Worm (Caenorhabditis elegans) whole organism, L1 larva: ENCODE measurements around the gene sre-50.

Experiments used
- alr-1 ChIP-seq: fragments of 200-800 bp; sonication (Bioruptor generic); optimal IDR thresholded peaks from 2 replicates; lab custom pipeline; 2018; ENCODE audit warnings: borderline replicate concordance, mild to moderate bottlenecking, missing genetic modification characterization, missing compliant biosample characterization
- blmp-1 ChIP-seq: fragments of 150-350 bp; optimal IDR thresholded peaks from 2 replicates; lab custom pipeline; 2014; ENCODE audit warnings: missing biosample characterization, missing genetic modification characterization
- ceh-63 ChIP-seq: fragments of 200-800 bp; sonication (Bioruptor generic); optimal IDR thresholded peaks from 2 replicates; lab custom pipeline; 2018; ENCODE audit warnings: mild to moderate bottlenecking, missing genetic modification characterization, missing compliant biosample characterization
- ceh-82 ChIP-seq, 3 experiments: fragments of 150-350 bp in 1 of 3; sonication (generic microtip) in 2 of 3; optimal IDR thresholded peaks; 2 replicates each; lab custom pipeline; 2014 to 2017; ENCODE audit warnings: missing biosample characterization in 3 of 3, missing genetic modification characterization in 3 of 3
- ceh-88 ChIP-seq: fragments of 200-800 bp; sonication (Bioruptor generic); IDR thresholded peaks from 2 replicates; pipeline ENCODE4 v1.3.6; 2022; ENCODE audit warnings: missing genetic modification characterization, missing compliant biosample characterization
- ces-1 ChIP-seq: fragments of 150-350 bp; optimal IDR thresholded peaks from 2 replicates; lab custom pipeline; 2014; ENCODE audit warnings: missing biosample characterization, missing genetic modification reagents, missing genetic modification characterization
- efl-1 ChIP-seq, 4 experiments: fragments of 150-350 bp; optimal IDR thresholded peaks in 3 of 4; peaks in 1 of 4; 1 replicate in 1 of 4; 2 replicates in 3 of 4; lab custom pipeline; 2014; ENCODE audit warnings: missing biosample characterization in 2 of 4, missing genetic modification characterization in 2 of 4, missing genetic modification reagents in 2 of 4
- egl-13 ChIP-seq: sonication (generic microtip); optimal IDR thresholded peaks from 2 replicates; lab custom pipeline; 2016; ENCODE audit warnings: missing genotype, missing genetic modification reagents, missing genetic modification characterization, missing compliant biosample characterization
- elt-2 ChIP-seq: sonication (generic microtip); optimal IDR thresholded peaks from 2 replicates; lab custom pipeline; 2016; ENCODE audit warnings: missing genetic modification characterization, mild to moderate bottlenecking, inconsistent platforms, missing compliant biosample characterization, missing genetic modification reagents
- elt-3 ChIP-seq, 6 experiments: fragments of 150-350 bp in 1 of 6; sonication (generic microtip); optimal IDR thresholded peaks; 2 replicates each; lab custom pipeline; 2017 to 2018; ENCODE audit warnings: missing biosample characterization in 6 of 6, missing genetic modification characterization in 6 of 6, inconsistent platforms in 1 of 6
- fkh-4 ChIP-seq: sonication (generic microtip); optimal IDR thresholded peaks from 2 replicates; lab custom pipeline; 2016; ENCODE audit warnings: missing compliant biosample characterization, missing genetic modification characterization, borderline replicate concordance
- fos-1 ChIP-seq: fragments of 150-350 bp; optimal IDR thresholded peaks from 2 replicates; lab custom pipeline; 2014; ENCODE audit warnings: missing biosample characterization, missing genetic modification characterization
- grh-1 ChIP-seq: fragments of 200-800 bp; sonication (Bioruptor generic); IDR thresholded peaks from 2 replicates; pipeline ENCODE4 v1.3.6; 2022; ENCODE audit warnings: missing genetic modification reagents, missing genetic modification characterization, missing compliant biosample characterization
- hlh-17 ChIP-seq: fragments of 200-800 bp; sonication (Bioruptor generic); optimal IDR thresholded peaks from 2 replicates; lab custom pipeline; 2018; ENCODE audit warnings: missing genetic modification characterization, mild to moderate bottlenecking, missing compliant biosample characterization, moderate library complexity, borderline replicate concordance
- hlh-4 ChIP-seq: sonication (generic microtip); optimal IDR thresholded peaks from 2 replicates; lab custom pipeline; 2016; ENCODE audit warnings: mild to moderate bottlenecking, missing genetic modification characterization, missing compliant biosample characterization
- irx-1 ChIP-seq: sonication (generic microtip); optimal IDR thresholded peaks from 2 replicates; lab custom pipeline; 2016; ENCODE audit warnings: missing genetic modification characterization, missing compliant biosample characterization
- isw-1 ChIP-seq: fragments of 200-800 bp; sonication (Bioruptor generic); IDR thresholded peaks from 2 replicates; pipeline ENCODE4 v1.3.6; 2022; ENCODE audit warnings: missing genetic modification characterization, missing compliant biosample characterization
- lin-13 ChIP-seq: fragments of 150-350 bp; optimal IDR thresholded peaks from 2 replicates; lab custom pipeline; 2014; ENCODE audit warnings: missing biosample characterization, missing genetic modification reagents, missing genetic modification characterization
- lin-14 ChIP-seq: fragments of 200-800 bp; sonication (Bioruptor generic); optimal IDR thresholded peaks from 2 replicates; lab custom pipeline; 2018; ENCODE audit warnings: mild to moderate bottlenecking, missing genetic modification characterization, moderate library complexity, missing compliant biosample characterization
- mab-9 ChIP-seq: fragments of 200-800 bp; sonication (Bioruptor generic); IDR thresholded peaks from 2 replicates; pipeline ENCODE4 v1.3.6; 2022; ENCODE audit warnings: missing genetic modification reagents, missing genetic modification characterization, missing compliant biosample characterization
- mdl-1 ChIP-seq, 2 experiments: fragments of 150-350 bp; optimal IDR thresholded peaks; 2 replicates each; lab custom pipeline; 2014 to 2017; ENCODE audit warnings: missing biosample characterization in 2 of 2, missing genetic modification characterization in 2 of 2, inconsistent platforms in 1 of 2
- mef-2 ChIP-seq: fragments of 150-350 bp; optimal IDR thresholded peaks from 2 replicates; lab custom pipeline; 2014; ENCODE audit warnings: missing biosample characterization, missing genetic modification characterization
- mep-1 ChIP-seq: fragments of 150-350 bp; optimal IDR thresholded peaks from 2 replicates; lab custom pipeline; 2014; ENCODE audit warnings: missing biosample characterization, missing genetic modification characterization
- nhr-12 ChIP-seq: sonication (generic microtip); optimal IDR thresholded peaks from 2 replicates; lab custom pipeline; 2017; ENCODE audit warnings: missing biosample characterization, missing genetic modification characterization
- nhr-84 ChIP-seq: sonication (generic microtip); optimal IDR thresholded peaks from 2 replicates; lab custom pipeline; 2017; ENCODE audit warnings: missing biosample characterization, missing genetic modification characterization
- nhr-85 ChIP-seq: sonication (generic microtip); peaks from one replicate; lab custom pipeline; 2016; ENCODE audit warnings: missing genetic modification characterization, inconsistent platforms, missing compliant biosample characterization
- nhr-90 ChIP-seq: sonication (generic microtip); optimal IDR thresholded peaks from 2 replicates; lab custom pipeline; 2016; ENCODE audit warnings: mild to moderate bottlenecking, missing genetic modification characterization, missing compliant biosample characterization; ENCODE audit not compliant: poor library complexity
- pag-3 ChIP-seq: sonication (generic microtip); optimal IDR thresholded peaks from 2 replicates; lab custom pipeline; 2017; ENCODE audit warnings: missing genetic modification characterization, mild to moderate bottlenecking, missing compliant biosample characterization, antibody characterized with exemption, borderline replicate concordance; ENCODE audit not compliant: insufficient read depth
- rnt-1 ChIP-seq: sonication (generic microtip); optimal IDR thresholded peaks from 2 replicates; lab custom pipeline; 2016; ENCODE audit warnings: mild to moderate bottlenecking, missing genetic modification characterization, moderate library complexity, missing compliant biosample characterization
- snpc-4 ChIP-seq: fragments of 150-350 bp; optimal IDR thresholded peaks from 2 replicates; lab custom pipeline; 2014; ENCODE audit warnings: missing biosample characterization, missing genetic modification characterization
- sptf-1 ChIP-seq: fragments of 150-350 bp; optimal IDR thresholded peaks from 2 replicates; lab custom pipeline; 2014; ENCODE audit warnings: missing biosample characterization, missing genetic modification characterization
- swsn-7 ChIP-seq: sonication (generic microtip); optimal IDR thresholded peaks from 2 replicates; lab custom pipeline; 2016; ENCODE audit warnings: missing genetic modification characterization, missing compliant biosample characterization
- tbx-2 ChIP-seq: sonication (generic microtip); optimal IDR thresholded peaks from 2 replicates; lab custom pipeline; 2016; ENCODE audit warnings: missing genetic modification characterization, missing compliant biosample characterization
- unc-130 ChIP-seq: fragments of 150-350 bp; optimal IDR thresholded peaks from 2 replicates; lab custom pipeline; 2017; ENCODE audit warnings: missing biosample characterization, missing genetic modification characterization, inconsistent platforms
- unc-30 ChIP-seq: sonication (generic microtip); optimal IDR thresholded peaks from 2 replicates; lab custom pipeline; 2017; ENCODE audit warnings: missing biosample characterization, missing genetic modification characterization
- xbp-1 ChIP-seq: sonication (generic microtip); optimal IDR thresholded peaks from 2 replicates; lab custom pipeline; 2016; ENCODE audit warnings: missing genetic modification characterization, missing compliant biosample characterization
- zag-1 ChIP-seq: fragments of 150-350 bp; optimal IDR thresholded peaks from 2 replicates; lab custom pipeline; 2014; ENCODE audit warnings: missing biosample characterization, missing genetic modification characterization
- zip-4 ChIP-seq: fragments of 200-800 bp; sonication (Bioruptor generic); optimal IDR thresholded peaks from 2 replicates; lab custom pipeline; 2018; ENCODE audit warnings: mild to moderate bottlenecking, missing genetic modification characterization, moderate library complexity, missing compliant biosample characterization
- ztf-11 ChIP-seq, 2 experiments: sonication (generic microtip); optimal IDR thresholded peaks; 2 replicates each; lab custom pipeline; 2016 to 2017; ENCODE audit warnings: missing genetic modification characterization in 2 of 2, missing biosample characterization in 1 of 2, missing compliant biosample characterization in 1 of 2

Gene sre-50

DNA sequence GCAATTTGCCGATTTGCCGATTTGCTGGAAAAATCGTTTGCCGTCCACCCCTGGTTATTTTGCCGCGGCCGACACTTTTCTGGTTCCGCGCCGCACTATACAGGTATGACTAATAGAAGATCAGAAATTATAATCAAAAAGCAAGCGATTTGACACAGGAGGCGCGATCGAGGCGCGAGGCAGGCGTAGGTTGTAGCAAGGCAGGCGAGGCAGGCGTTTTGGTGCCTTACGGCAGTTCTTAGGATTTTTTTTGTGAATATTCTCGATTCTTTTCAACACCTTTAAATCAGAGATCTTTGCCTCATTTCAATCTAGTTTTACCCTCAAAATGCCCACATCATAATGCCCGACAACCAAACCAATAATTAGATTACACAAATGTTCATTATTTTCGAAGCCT is 20.8 kb downstream of the sre-50 start, which contains the start of gene sre-56:
sre-56 (plus strand) TSS at position 301 of the 400 bp plus-strand sequence.
- no peak for TF ChIP-seq egl-13
- TF ChIP-seq lin-14 (GFP tag; lab: Kevin White, UChicago), result no peak
- TF ChIP-seq efl-1 (optimal IDR thresholded peaks at IDR 0.05; lab: Kevin White, UChicago), result no peak
- no peak for TF ChIP-seq efl-1 (GFP tag; optimal IDR thresholded peaks at IDR 0.05 in 1 of 2; lab: Kevin White, UChicago)
- TF ChIP-seq hlh-4 (tag; lab: Kevin White, UChicago), result no peak
- no peak for TF ChIP-seq mdl-1 (tag; optimal IDR thresholded peaks at IDR 0.05; lab: Kevin White, UChicago)
- TF ChIP-seq elt-3 (tag; optimal IDR thresholded peaks at IDR 0.05; lab: Kevin White, UChicago), result no peak
- no peak for TF ChIP-seq ceh-82 (tag; optimal IDR thresholded peaks at IDR 0.05; lab: Kevin White, UChicago)
- TF ChIP-seq alr-1 (tag; lab: Kevin White, UChicago), result no peak
- TF ChIP-seq ceh-88, result no peak
- no peak for TF ChIP-seq elt-2
- TF ChIP-seq fkh-4 (tag; lab: Kevin White, UChicago), result no peak
- TF ChIP-seq nhr-12 (tag; lab: Kevin White, UChicago), result no peak
- no peak for TF ChIP-seq lin-13 (GFP tag; lab: Kevin White, UChicago)

DNA sequence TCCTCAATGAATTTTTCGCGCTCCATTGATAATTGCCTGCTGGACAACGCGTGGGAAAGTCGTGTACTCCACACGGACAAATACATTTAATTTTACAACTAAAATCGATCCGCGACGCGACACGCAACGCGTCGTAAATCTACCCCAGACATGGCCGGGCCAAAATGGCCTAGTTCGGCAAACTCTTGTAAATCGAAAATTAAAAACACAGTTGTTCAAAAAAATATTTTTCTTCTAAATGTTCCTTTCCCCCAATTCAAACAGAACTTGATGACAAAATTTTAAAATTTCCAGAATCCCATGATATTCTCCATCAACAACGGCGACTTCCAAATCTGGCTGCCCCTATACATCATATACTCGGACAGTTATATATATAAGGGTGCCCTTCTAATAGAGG is 25.7 kb downstream of the sre-50 start, which contains the start of gene sre-55:
sre-55 (plus strand) TSS at position 301 of the 400 bp plus-strand sequence.
- TF ChIP-seq sptf-1 (tag; lab: Kevin White, UChicago) (no peak), ztf-11 (tag; optimal IDR thresholded peaks at IDR 0.05; lab: Kevin White, UChicago) (no peak), nhr-90 (tag; lab: Kevin White, UChicago) (no peak)

DNA sequence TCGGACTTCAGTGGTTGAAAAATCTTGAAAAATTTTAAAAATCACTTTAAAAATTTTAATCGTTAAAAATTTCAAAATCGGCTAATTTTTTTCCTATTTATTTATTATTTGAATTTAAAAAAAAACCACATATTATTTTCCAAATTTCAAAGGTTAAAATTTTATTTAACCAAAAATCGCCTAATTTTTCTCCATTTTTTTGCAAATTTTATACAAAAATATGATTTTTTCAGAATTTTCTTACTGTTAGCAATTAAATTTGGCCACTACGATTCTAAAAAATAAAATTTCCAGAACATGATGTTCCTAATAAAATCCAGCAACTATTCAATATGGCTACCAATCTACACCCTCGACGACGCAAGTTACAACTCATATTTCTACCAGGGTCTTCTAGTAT is 29.3 kb downstream of the sre-50 start, which contains the start of gene sre-54:
sre-54 (plus strand) TSS at position 301 of the 400 bp plus-strand sequence.
- no peak for TF ChIP-seq swsn-7 (tag; lab: Kevin White, UChicago)
- TF ChIP-seq mab-9, result no peak
- no peak for TF ChIP-seq isw-1 (GFP tag; lab: Robert Waterston, UW)
- TF ChIP-seq unc-130 (tag; lab: Kevin White, UChicago), result no peak
- no peak for TF ChIP-seq grh-1 (GFP tag; lab: Robert Waterston, UW)
- no peak for TF ChIP-seq nhr-90 (tag; lab: Kevin White, UChicago)
- no peak for TF ChIP-seq blmp-1 (tag; lab: Kevin White, UChicago)
- TF ChIP-seq ceh-88, result no peak
- TF ChIP-seq zip-4, result no peak
- no peak for TF ChIP-seq mef-2 (tag; lab: Kevin White, UChicago)
- TF ChIP-seq nhr-85 (tag; lab: Kevin White, UChicago), result no peak
- no peak for TF ChIP-seq tbx-2 (tag; lab: Kevin White, UChicago)
- TF ChIP-seq, all 84 proteins: peak for 0

DNA sequence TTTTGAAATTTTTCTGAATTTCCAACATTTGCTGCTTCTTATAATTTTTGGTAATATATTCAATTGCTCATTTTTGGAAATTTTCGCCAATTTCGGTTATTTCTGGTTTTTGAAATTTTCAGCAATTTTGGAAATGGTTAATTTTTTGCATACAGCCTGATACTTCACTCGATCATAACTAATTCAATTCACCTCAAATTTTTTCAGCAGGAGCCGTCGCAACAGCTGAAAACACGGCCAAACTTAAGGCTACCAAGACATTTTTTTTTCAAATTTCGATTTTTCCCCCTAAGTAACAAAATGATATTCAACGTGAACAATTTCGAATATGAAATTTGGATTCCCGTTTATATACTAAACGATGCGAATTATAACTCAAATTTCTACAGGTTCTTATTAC is 32.1 kb downstream of the sre-50 start, which contains the start of gene sre-52:
sre-52 (plus strand) TSS at position 301 of the 400 bp plus-strand sequence.
- TF ChIP-seq zip-4 (no peak), nhr-84 (tag; lab: Kevin White, UChicago) (no peak), xbp-1 (tag; lab: Kevin White, UChicago) (no peak), pag-3 (no peak), hlh-17 (GFP tag; lab: Kevin White, UChicago) (no peak), irx-1 (no peak), unc-30 (tag; lab: Kevin White, UChicago) (no peak), fos-1 (tag; lab: Kevin White, UChicago) (no peak), ceh-63 (GFP tag; lab: Kevin White, UChicago) (no peak), zag-1 (tag; lab: Kevin White, UChicago) (no peak), snpc-4 (tag; lab: Kevin White, UChicago) (no peak), blmp-1 (tag; lab: Kevin White, UChicago) (no peak), ces-1 (GFP tag; lab: Kevin White, UChicago) (no peak), rnt-1 (tag; lab: Kevin White, UChicago) (no peak), mep-1 (tag; lab: Kevin White, UChicago) (no peak), tbx-2 (tag; lab: Kevin White, UChicago) (no peak)
